Worm (Caenorhabditis elegans): ENCODE data around the gene nspa-10.
A peak's percentile ranks its signal among the peaks of the same experiment; 100 is the strongest.

nspa-10 gene

ce11 chrV:14750357-14750756 lies at the start of gene nspa-10:
nspa-10 (minus strand) TSS chrV:14750457.
- TF ChIP-seq egrh-3 (GFP tag; IDR thresholded peaks at IDR 0.05), result peak; percentile 17; the same call in 1 of the 2 replicates

- TF ChIP-seq ztf-22 (GFP tag; optimal IDR thresholded peaks at IDR 0.05), result no peak
- no peak for TF ChIP-seq chd-7 (tag; optimal IDR thresholded peaks at IDR 0.05)
- TF ChIP-seq sptf-2 (GFP tag; optimal IDR thresholded peaks at IDR 0.05), result no peak
- no peak for TF ChIP-seq snpc-4 (GFP tag; optimal IDR thresholded peaks at IDR 0.05)
- peak in 2 of 4 experiments; percentile 67 to 76 for TF ChIP-seq snpc-4 (tag; optimal IDR thresholded peaks at IDR 0.05)
- TF ChIP-seq hmg-1.2 (GFP tag; IDR thresholded peaks at IDR 0.05), result 0 out of 2 replicates have a peak, but pooled peaks have one; percentile 9
- no peak for TF ChIP-seq attf-5 (GFP tag; optimal IDR thresholded peaks at IDR 0.05)
- no peak for TF ChIP-seq snpc-3.4 (tag; optimal IDR thresholded peaks at IDR 0.05)
- peak; percentile 5 for TF ChIP-seq snpc-1.1 (tag; optimal IDR thresholded peaks at IDR 0.05; ENCODE audit: insufficient read depth)
- TF ChIP-seq ztf-3 (GFP tag; optimal IDR thresholded peaks at IDR 0.05), result no peak
- TF ChIP-seq F57A8.1 (GFP tag; optimal IDR thresholded peaks at IDR 0.05), result no peak
Measured at ce11 chrV:14797886-14798285, 47.6 kb upstream of the nspa-10 start.

DNA sequence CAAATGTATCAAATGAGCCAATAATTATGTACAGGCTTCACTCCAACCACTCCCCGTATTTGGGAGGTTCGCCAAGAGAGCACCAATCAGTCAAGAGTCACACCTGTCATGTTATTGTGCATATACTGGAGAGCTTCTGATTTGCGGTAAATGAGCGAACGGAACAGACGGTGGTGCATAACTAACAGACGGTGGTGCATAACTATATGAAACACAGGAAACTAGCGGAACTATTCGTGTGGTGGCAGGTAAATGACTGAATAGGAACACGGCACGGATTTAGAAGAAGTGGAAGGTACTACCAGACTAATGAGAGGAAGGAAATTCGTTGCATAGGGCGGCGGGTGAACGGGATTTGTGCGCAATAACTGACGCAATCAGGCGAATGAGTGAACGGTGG lies 42.8 kb upstream of the nspa-10 start:
- no peak for TF ChIP-seq snpc-4 (GFP tag; optimal IDR thresholded peaks at IDR 0.05)
- no peak for TF ChIP-seq snpc-4 (tag; optimal IDR thresholded peaks at IDR 0.05)
- TF ChIP-seq lin-54 (GFP tag; optimal IDR thresholded peaks at IDR 0.05), result no peak

DNA sequence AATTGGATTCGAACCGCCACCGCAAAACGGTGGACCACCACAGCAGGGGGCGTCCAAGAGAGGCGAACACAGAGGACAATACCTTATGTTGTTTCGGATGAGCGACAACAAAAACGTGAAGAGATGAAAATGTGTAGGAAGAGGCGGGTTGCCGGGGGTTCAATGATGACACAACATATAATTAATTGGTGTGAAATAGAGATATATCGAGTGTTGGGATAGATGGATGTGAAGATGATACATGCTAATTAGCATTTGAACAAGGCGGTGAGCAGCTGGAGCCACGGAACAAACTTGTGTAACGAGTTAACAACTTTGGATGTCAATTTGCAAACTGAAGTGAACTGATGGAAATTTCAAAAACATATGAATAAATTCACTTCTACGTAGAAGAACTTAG lies 42.1 kb upstream of the nspa-10 start:
- TF ChIP-seq ekl-4 (GFP tag; IDR thresholded peaks at IDR 0.05) (no peak), madf-10 (tag; optimal IDR thresholded peaks at IDR 0.05) (no peak), lag-1 (GFP tag; IDR thresholded peaks at IDR 0.05) (no peak), ccch-3 (GFP tag; optimal IDR thresholded peaks at IDR 0.05) (no peak), ama-1 (optimal IDR thresholded peaks at IDR 0.05) (no peak), ama-1 (GFP tag; optimal IDR thresholded peaks at IDR 0.05) (no peak)

DNA sequence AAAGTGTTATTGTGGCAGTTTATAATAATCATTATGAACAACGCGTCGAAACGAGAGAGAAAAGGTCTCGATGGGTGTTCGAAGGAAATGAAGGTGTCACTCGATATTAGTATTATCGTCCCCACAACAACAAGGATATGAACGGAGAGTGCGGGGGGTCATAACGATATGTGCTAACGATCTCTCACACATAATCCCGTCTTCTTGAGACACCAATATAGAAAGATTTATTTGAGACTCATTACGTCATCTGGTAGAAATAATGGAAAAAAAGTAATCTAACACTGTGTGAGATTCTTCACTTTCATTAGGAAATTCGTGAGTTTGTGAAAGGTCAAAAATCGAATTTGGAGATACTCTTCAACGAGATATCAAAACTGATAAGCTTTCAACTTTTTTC lies 41.4 kb upstream of the nspa-10 start:
- no peak for TF ChIP-seq pha-4 (tag; optimal IDR thresholded peaks at IDR 0.05)
- no peak for TF ChIP-seq F57A8.1 (GFP tag; optimal IDR thresholded peaks at IDR 0.05)
- TF ChIP-seq Y53G8AR.9 (GFP tag; conservative IDR thresholded peaks at IDR 0.05), result no peak
- TF ChIP-seq nhr-179 (tag; optimal IDR thresholded peaks at IDR 0.05), result no peak
- no peak for TF ChIP-seq ztf-6 (GFP tag; IDR thresholded peaks at IDR 0.05)
- no peak for TF ChIP-seq lin-40 (tag; optimal IDR thresholded peaks at IDR 0.05)
- no peak for TF ChIP-seq ceh-79 (tag; optimal IDR thresholded peaks at IDR 0.05)
- no peak for TF ChIP-seq ets-4 (GFP tag; optimal IDR thresholded peaks at IDR 0.05)
- no peak for TF ChIP-seq F23B12.7 (tag; optimal IDR thresholded peaks at IDR 0.05; ENCODE audit: insufficient read depth)
- TF ChIP-seq aptf-3 (GFP tag; IDR thresholded peaks at IDR 0.05), result no peak

DNA sequence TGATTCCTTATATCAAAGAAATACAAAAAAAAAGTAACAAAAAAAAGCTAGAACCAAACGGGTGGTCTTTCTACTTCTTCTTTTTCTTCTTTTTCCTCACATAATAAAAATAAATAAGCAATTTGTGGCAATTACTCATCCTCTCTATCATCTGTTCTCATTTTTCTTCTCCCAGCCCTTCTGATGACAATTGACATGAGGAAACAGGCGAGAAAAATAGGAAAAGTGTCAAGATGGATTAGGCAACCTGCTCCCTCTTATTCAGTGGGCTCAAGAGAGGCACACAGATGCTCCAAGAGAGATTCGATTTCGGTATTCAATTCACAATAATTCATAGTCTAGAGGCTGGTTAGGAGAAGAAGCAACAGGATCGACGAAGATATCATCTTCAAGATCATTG lies 40.5 kb upstream of the nspa-10 start:
- no peak for TF ChIP-seq ama-1 (optimal IDR thresholded peaks at IDR 0.05)
- TF ChIP-seq ama-1 (GFP tag; optimal IDR thresholded peaks at IDR 0.05), result no peak
- TF ChIP-seq lin-54 (GFP tag; optimal IDR thresholded peaks at IDR 0.05), result no peak
- no peak for TF ChIP-seq nfyb-1 (GFP tag; IDR thresholded peaks at IDR 0.05)
- TF ChIP-seq ZK185.1 (tag; optimal IDR thresholded peaks at IDR 0.05; ENCODE audit: poor library complexity, severe bottlenecking), result no peak
- no peak for TF ChIP-seq F57C9.4 (tag; optimal IDR thresholded peaks at IDR 0.05)
